Fruit fly (Drosophila melanogaster): ENCODE measurements around the gene CG17786.

CG17786 gene

dm6 chr3R:24226744-24227143 is 8.2 kb upstream of the CG17786 start, which contains the start of the genes Spps and CG13609:
Gene Spps (minus strand): TSS chr3R:24226934.
Gene CG13609 (plus strand): TSS chr3R:24227023.
- no peak for TF ChIP-seq CG34367 (tag; optimal IDR thresholded peaks at IDR 0.05)
- peak; percentile 21 for TF ChIP-seq Snoo (tag; optimal IDR thresholded peaks at IDR 0.05)
- no peak for TF ChIP-seq Ets98B (GFP tag; IDR thresholded peaks at IDR 0.05)
- no peak for TF ChIP-seq gl (tag; optimal IDR thresholded peaks at IDR 0.05)
- TF ChIP-seq Pif1A (GFP tag; optimal IDR thresholded peaks at IDR 0.05), result no peak

dm6 chr3R:24221334-24222302 is 3.1 kb upstream of the CG17786 start, which contains the start of gene twin:
Gene twin (minus strand): TSS chr3R:24221965.
- TF ChIP-seq CG4496 (GFP tag; IDR thresholded peaks at IDR 0.05) (0 out of 3 replicates have a peak, but pooled peaks have one; percentile 42), EcR (GFP tag; optimal IDR thresholded peaks at IDR 0.05) (no peak), gl (tag; optimal IDR thresholded peaks at IDR 0.05) (no peak), CG10348 (GFP tag; IDR thresholded peaks at IDR 0.05) (no peak), CG13204 (GFP tag; optimal IDR thresholded peaks at IDR 0.05) (no peak), Snoo (tag; optimal IDR thresholded peaks at IDR 0.05) (no peak), D1 (tag; optimal IDR thresholded peaks at IDR 0.05) (no peak), CG32121 (GFP tag; IDR thresholded peaks at IDR 0.05) (peak; percentile 64; the same call in 1 of the 2 replicates), CG9948 (tag; optimal IDR thresholded peaks at IDR 0.05) (peak; percentile 32), Pif1B (GFP tag; optimal IDR thresholded peaks at IDR 0.05) (no peak), Pif1A (GFP tag; optimal IDR thresholded peaks at IDR 0.05) (no peak), CG14655 (GFP tag; optimal IDR thresholded peaks at IDR 0.05) (no peak), CG34367 (tag; optimal IDR thresholded peaks at IDR 0.05) (no peak), CG8159 (tag; optimal IDR thresholded peaks at IDR 0.05) (peak; percentile 18), CG12605 (GFP tag; IDR thresholded peaks at IDR 0.05) (no peak), Ets98B (GFP tag; IDR thresholded peaks at IDR 0.05) (no peak), CG8301 (tag; optimal IDR thresholded peaks at IDR 0.05) (peak; percentile 0), rn (GFP tag; IDR thresholded peaks at IDR 0.05) (no peak), CG15710 (tag; optimal IDR thresholded peaks at IDR 0.05) (peak; percentile 42), fd96Ca (GFP tag; IDR thresholded peaks at IDR 0.05) (no peak), CG17806 (tag; optimal IDR thresholded peaks at IDR 0.05) (peak; percentile 13)

DNA sequence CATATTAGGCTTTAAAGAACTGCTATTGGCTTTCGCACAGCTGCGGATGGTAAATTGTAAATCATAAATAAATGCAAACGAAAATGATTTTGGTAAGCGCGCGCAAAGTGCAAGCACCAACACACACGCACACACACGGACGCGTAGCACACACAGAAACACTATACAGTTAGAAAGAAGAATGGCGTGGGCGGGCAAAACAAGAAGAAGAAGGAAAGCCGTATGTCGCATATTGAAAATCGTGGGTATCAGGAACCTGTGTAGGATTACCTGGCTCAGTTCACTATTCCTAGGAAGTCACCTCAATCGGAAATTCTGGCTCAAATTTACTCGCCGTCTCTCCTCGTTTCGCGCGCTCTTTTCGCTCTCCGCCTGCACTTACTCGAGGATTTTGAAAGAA is 2.3 kb upstream of the CG17786 start, which contains the start of gene cav:
TSS of gene cav (plus strand) at position 259 of the 400 bp plus-strand sequence.
- TF ChIP-seq CG32121 (GFP tag; IDR thresholded peaks at IDR 0.05) (no peak), gl (tag; optimal IDR thresholded peaks at IDR 0.05) (no peak), CG34367 (tag; optimal IDR thresholded peaks at IDR 0.05) (no peak), CG14655 (GFP tag; optimal IDR thresholded peaks at IDR 0.05) (no peak), Ets98B (GFP tag; IDR thresholded peaks at IDR 0.05) (no peak), CG12605 (GFP tag; IDR thresholded peaks at IDR 0.05) (no peak), fd96Ca (GFP tag; IDR thresholded peaks at IDR 0.05) (no peak), CG10348 (GFP tag; IDR thresholded peaks at IDR 0.05) (no peak), D1 (tag; optimal IDR thresholded peaks at IDR 0.05) (no peak), CG9948 (tag; optimal IDR thresholded peaks at IDR 0.05) (no peak), rn (GFP tag; IDR thresholded peaks at IDR 0.05) (no peak), Snoo (tag; optimal IDR thresholded peaks at IDR 0.05) (no peak)

DNA sequence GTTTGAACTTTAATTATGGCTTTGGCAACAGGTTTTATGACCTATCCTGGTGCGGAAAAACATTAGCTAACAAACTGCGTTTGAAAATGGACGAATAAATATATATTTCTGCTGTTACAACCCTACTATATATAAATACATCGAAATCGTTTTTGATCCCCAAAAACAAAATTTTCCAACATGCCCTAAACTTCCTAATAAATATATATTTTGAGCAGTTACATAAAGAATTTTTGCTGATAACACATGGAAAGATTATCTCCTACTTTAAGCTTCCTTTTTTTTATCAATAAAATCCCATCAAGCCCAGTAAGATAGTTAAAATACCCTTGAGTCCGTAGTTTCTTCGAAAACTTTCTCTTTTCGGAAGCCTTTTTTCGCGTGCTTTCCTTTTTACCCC is 575 bp upstream of the CG17786 start:
- TF ChIP-seq CG17806 (tag; optimal IDR thresholded peaks at IDR 0.05) (no peak), CG8301 (tag; optimal IDR thresholded peaks at IDR 0.05) (peak; percentile 1)

DNA sequence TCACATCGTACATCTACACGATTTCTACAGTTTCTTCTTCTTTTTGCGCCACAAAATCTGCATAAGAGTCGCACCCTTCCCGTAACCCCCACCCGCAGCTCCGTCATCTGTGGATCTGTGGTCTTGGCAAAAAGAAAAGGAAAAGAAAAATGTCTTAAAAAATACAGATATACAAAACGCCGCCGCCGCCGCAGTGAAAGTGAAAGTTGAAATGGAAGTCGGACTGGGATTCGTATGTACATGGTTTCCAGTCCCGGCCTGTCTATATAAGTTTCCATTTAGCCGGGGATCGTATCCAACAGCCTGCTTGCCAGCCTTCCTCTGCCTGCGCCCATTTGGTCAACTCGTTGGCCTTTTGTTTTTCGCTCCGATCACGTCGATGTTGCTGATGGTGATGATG is 2.5 kb downstream of the CG17786 start:
- TF ChIP-seq EcR (GFP tag; optimal IDR thresholded peaks at IDR 0.05) (no peak), CG8159 (tag; optimal IDR thresholded peaks at IDR 0.05) (no peak), CG13204 (GFP tag; optimal IDR thresholded peaks at IDR 0.05) (no peak), Pif1B (GFP tag; optimal IDR thresholded peaks at IDR 0.05) (no peak), CG10348 (GFP tag; IDR thresholded peaks at IDR 0.05) (no peak), CG4496 (GFP tag; IDR thresholded peaks at IDR 0.05) (no peak), Pif1A (GFP tag; optimal IDR thresholded peaks at IDR 0.05) (no peak), CG12605 (GFP tag; IDR thresholded peaks at IDR 0.05) (no peak), CG34367 (tag; optimal IDR thresholded peaks at IDR 0.05) (no peak), CG15710 (tag; optimal IDR thresholded peaks at IDR 0.05) (no peak), CG17806 (tag; optimal IDR thresholded peaks at IDR 0.05) (no peak), CG8301 (tag; optimal IDR thresholded peaks at IDR 0.05) (no peak), D1 (tag; optimal IDR thresholded peaks at IDR 0.05) (no peak), rn (GFP tag; IDR thresholded peaks at IDR 0.05) (no peak), CG9948 (tag; optimal IDR thresholded peaks at IDR 0.05) (no peak), CG14655 (GFP tag; optimal IDR thresholded peaks at IDR 0.05) (no peak), fd96Ca (GFP tag; IDR thresholded peaks at IDR 0.05) (no peak), gl (tag; optimal IDR thresholded peaks at IDR 0.05) (no peak), Ets98B (GFP tag; IDR thresholded peaks at IDR 0.05) (no peak)

dm6 chr3R:24213644-24214043 is 4.9 kb downstream of the CG17786 start:
- TF ChIP-seq CG15710 (tag; optimal IDR thresholded peaks at IDR 0.05) (no peak), rn (GFP tag; IDR thresholded peaks at IDR 0.05) (no peak), CG10348 (GFP tag; IDR thresholded peaks at IDR 0.05) (no peak), CG14655 (GFP tag; optimal IDR thresholded peaks at IDR 0.05) (no peak)
